Worm (Caenorhabditis elegans) whole organism, early embryonic: ENCODE results near the gene taf-9.
A peak's percentile ranks its signal among the peaks of the same experiment; 100 is the strongest.

Experiments used
- B0310.2 ChIP-seq: sonication (generic microtip); optimal IDR thresholded peaks from 2 replicates; lab custom pipeline; 2016; ENCODE audit warnings: mild to moderate bottlenecking, missing genetic modification characterization, missing compliant biosample characterization
- F13C5.2 ChIP-seq: sonication (generic microtip); optimal IDR thresholded peaks from 2 replicates; lab custom pipeline; 2017; ENCODE audit warnings: mild to moderate bottlenecking, missing genetic modification characterization, inconsistent platforms, missing compliant biosample characterization
- aly-1 ChIP-seq: sonication (generic microtip); optimal IDR thresholded peaks from 2 replicates; lab custom pipeline; 2016; ENCODE audit warnings: missing genetic modification characterization, missing compliant biosample characterization
- ama-1 ChIP-seq: fragments of 150-350 bp; optimal IDR thresholded peaks from 2 replicates; lab custom pipeline; 2014
- ceh-13 ChIP-seq: fragments of 200-800 bp; sonication (Bioruptor generic); optimal IDR thresholded peaks from 2 replicates; lab custom pipeline; 2018; ENCODE audit warnings: mild to moderate bottlenecking, missing genetic modification characterization, missing compliant biosample characterization
- ceh-36 ChIP-seq: sonication (generic microtip); optimal IDR thresholded peaks from 2 replicates; lab custom pipeline; 2016; ENCODE audit warnings: missing genetic modification characterization, inconsistent platforms, missing compliant biosample characterization
- ets-7 ChIP-seq: sonication (generic microtip); optimal IDR thresholded peaks from 2 replicates; lab custom pipeline; 2016; ENCODE audit warnings: missing genotype, missing genetic modification characterization, missing compliant biosample characterization
- flt-1 ChIP-seq: fragments of 200-800 bp; sonication (Bioruptor generic); IDR thresholded peaks from 2 replicates; pipeline ENCODE4 v1.3.6; 2022; ENCODE audit warnings: missing genetic modification characterization, missing compliant biosample characterization
- hmbx-1 ChIP-seq: sonication (generic microtip); optimal IDR thresholded peaks from 2 replicates; lab custom pipeline; 2016; ENCODE audit warnings: mild to moderate bottlenecking, missing genetic modification characterization, missing compliant biosample characterization
- hmg-4 ChIP-seq: fragments of 200-800 bp; sonication (Bioruptor generic); optimal IDR thresholded peaks from 2 replicates; lab custom pipeline; 2018; ENCODE audit warnings: mild to moderate bottlenecking, missing genetic modification characterization, missing compliant biosample characterization
- hnd-1 ChIP-seq: sonication (generic microtip); optimal IDR thresholded peaks from 2 replicates; lab custom pipeline; 2016; ENCODE audit warnings: missing genetic modification characterization, missing compliant biosample characterization
- pes-1 ChIP-seq: fragments of 200-800 bp; sonication (Bioruptor generic); IDR thresholded peaks from 2 replicates; pipeline ENCODE4 v1.3.6; 2022; ENCODE audit warnings: missing genetic modification reagents, missing genetic modification characterization, missing compliant biosample characterization
- scrt-1 ChIP-seq: fragments of 200-800 bp; sonication (Bioruptor generic); IDR thresholded peaks from 2 replicates; pipeline ENCODE4 v1.3.6; 2022; ENCODE audit warnings: missing genetic modification characterization, missing compliant biosample characterization
- sea-1 ChIP-seq: fragments of 200-800 bp; sonication (Bioruptor generic); conservative IDR thresholded peaks from 2 replicates; pipeline ENCODE4 v1.3.6; 2022; ENCODE audit warnings: missing genetic modification characterization, missing compliant biosample characterization
- tbx-11 ChIP-seq: fragments of 200-800 bp; sonication (Bioruptor generic); IDR thresholded peaks from 2 replicates; pipeline ENCODE4 v1.3.6; 2022; ENCODE audit warnings: missing genetic modification characterization, missing compliant biosample characterization
- tbx-37 ChIP-seq: fragments of 200-800 bp; sonication (Bioruptor generic); conservative IDR thresholded peaks from 2 replicates; pipeline ENCODE4 v1.3.6; 2022; ENCODE audit warnings: missing genetic modification reagents, missing genetic modification characterization, missing compliant biosample characterization
- tra-4 ChIP-seq: sonication (generic microtip); optimal IDR thresholded peaks from 2 replicates; lab custom pipeline; 2017; ENCODE audit warnings: missing genetic modification characterization, missing compliant biosample characterization

taf-9 gene

DNA sequence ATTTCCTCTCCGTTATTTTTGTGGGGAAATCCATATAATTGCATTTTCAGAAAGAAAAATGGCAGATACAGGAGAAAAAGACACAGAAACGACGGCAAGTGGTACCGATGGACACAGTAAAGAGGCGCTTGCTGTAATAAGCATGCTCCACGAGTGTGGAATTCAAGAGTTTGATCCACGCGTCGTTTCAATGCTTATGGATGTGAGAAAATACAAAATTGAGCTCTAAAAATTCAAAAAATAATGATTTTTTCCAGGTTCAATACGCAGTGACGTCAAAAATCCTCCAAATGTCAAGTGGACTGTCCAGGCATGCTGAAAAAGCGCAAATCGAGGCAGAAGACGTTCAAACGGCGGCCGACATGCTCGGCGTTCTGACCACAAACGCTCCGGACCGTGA lies at the start of gene taf-9:
Gene taf-9 (plus strand): TSS at position 51 of the 400 bp plus-strand sequence.
- no peak for TF ChIP-seq hnd-1
- no peak for TF ChIP-seq ceh-36 (tag; lab: Kevin White, UChicago)
- TF ChIP-seq F13C5.2 (tag; lab: Kevin White, UChicago), result no peak
- no peak for TF ChIP-seq ets-7 (tag; lab: Kevin White, UChicago)
- no peak for TF ChIP-seq ceh-13 (GFP tag; lab: Kevin White, UChicago)
- TF ChIP-seq pes-1 (GFP tag; lab: Robert Waterston, UW), result no peak
- TF ChIP-seq aly-1 (tag; lab: Kevin White, UChicago), result no peak
- TF ChIP-seq hmbx-1 (tag; lab: Kevin White, UChicago), result no peak
- no peak for TF ChIP-seq flt-1 (GFP tag; lab: Robert Waterston, UW)
- no peak for TF ChIP-seq tbx-11
- no peak for TF ChIP-seq tra-4 (tag; lab: Kevin White, UChicago)
- no peak for TF ChIP-seq tbx-37 (GFP tag; lab: Robert Waterston, UW)
- no peak for TF ChIP-seq ama-1 (lab: Kevin White, UChicago)
- TF ChIP-seq B0310.2 (tag; lab: Kevin White, UChicago), result no peak
- TF ChIP-seq sea-1 (GFP tag; lab: Robert Waterston, UW), result no peak
- TF ChIP-seq scrt-1 (GFP tag; lab: Robert Waterston, UW), result no peak
- TF ChIP-seq hmg-4, result no peak

DNA sequence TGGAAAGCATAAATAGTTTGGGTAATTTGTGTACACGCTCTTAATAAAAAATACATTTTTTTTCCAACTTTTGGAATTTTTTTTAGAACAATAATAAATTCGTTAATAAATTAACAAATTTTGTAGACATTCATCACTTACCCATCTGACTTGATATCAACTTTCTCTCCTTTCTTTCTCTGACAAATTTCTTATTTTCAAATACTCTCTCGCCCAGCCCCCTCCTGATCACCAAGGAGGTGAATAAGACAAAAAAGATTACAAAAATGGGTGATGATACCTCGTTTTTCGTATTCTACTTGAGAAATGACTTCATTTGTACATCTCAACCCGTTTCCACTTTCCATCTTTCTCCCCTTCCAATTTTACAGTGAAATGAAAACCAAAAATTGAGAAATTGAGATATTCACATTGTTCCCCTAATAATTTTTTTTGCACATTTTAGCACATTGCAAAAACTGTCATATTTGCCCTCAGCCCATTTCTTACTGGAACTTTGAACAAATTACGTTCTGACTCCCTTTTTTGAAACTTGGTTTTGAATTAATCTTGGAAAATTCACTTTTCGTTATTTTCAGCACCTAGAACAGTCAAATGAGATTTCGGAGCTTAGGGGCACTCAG lies 48.4 kb upstream of the taf-9 start, which contains the start of gene osm-7:
Gene osm-7 (plus strand): TSS at position 573 of the 623 bp plus-strand sequence.
- TF ChIP-seq hmbx-1 (tag; lab: Kevin White, UChicago), result no peak
- no peak for TF ChIP-seq tbx-11
- no peak for TF ChIP-seq B0310.2 (tag; lab: Kevin White, UChicago)
- no peak for TF ChIP-seq hnd-1
- no peak for TF ChIP-seq F13C5.2 (tag; lab: Kevin White, UChicago)
- TF ChIP-seq hmg-4, result no peak
- TF ChIP-seq ets-7 (tag; lab: Kevin White, UChicago), result no peak
- no peak for TF ChIP-seq tra-4 (tag; lab: Kevin White, UChicago)
- TF ChIP-seq flt-1 (GFP tag; lab: Robert Waterston, UW), result no peak
- no peak for TF ChIP-seq pes-1 (GFP tag; lab: Robert Waterston, UW)
- no peak for TF ChIP-seq tbx-37 (GFP tag; lab: Robert Waterston, UW)
- no peak for TF ChIP-seq scrt-1 (GFP tag; lab: Robert Waterston, UW)
- no peak for TF ChIP-seq ceh-36 (tag; lab: Kevin White, UChicago)
- TF ChIP-seq ama-1 (lab: Kevin White, UChicago), result no peak

DNA sequence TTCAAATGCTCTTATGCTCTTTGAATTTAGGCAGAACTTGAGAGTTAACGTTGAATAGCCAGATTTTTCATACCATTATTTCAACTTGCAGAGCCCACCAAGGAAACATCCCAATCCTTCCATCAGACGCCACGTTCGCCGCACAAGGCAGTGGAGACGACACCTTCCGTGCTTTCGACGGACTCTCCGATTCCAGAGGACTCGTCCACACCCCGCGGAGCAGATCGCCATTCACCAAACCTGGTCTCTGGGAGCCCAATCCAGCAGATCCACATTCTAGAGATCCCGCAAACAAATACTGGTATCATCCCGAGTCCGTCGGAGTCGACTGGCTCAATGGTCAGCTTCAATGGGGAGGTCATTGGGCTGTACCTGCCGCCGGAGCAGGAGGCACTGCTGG lies 44.0 kb upstream of the taf-9 start:
- TF ChIP-seq tra-4 (tag; lab: Kevin White, UChicago) (no peak), hmg-4 (no peak), tbx-11 (no peak), hmbx-1 (tag; lab: Kevin White, UChicago) (no peak), sea-1 (GFP tag; lab: Robert Waterston, UW) (no peak), ceh-36 (tag; lab: Kevin White, UChicago) (no peak), pes-1 (GFP tag; lab: Robert Waterston, UW) (no peak), aly-1 (tag; lab: Kevin White, UChicago) (no peak), B0310.2 (tag; lab: Kevin White, UChicago) (no peak), scrt-1 (GFP tag; lab: Robert Waterston, UW) (no peak), F13C5.2 (tag; lab: Kevin White, UChicago) (no peak), flt-1 (GFP tag; lab: Robert Waterston, UW) (no peak), ets-7 (tag; lab: Kevin White, UChicago) (no peak), ceh-13 (GFP tag; lab: Kevin White, UChicago) (no peak)

DNA sequence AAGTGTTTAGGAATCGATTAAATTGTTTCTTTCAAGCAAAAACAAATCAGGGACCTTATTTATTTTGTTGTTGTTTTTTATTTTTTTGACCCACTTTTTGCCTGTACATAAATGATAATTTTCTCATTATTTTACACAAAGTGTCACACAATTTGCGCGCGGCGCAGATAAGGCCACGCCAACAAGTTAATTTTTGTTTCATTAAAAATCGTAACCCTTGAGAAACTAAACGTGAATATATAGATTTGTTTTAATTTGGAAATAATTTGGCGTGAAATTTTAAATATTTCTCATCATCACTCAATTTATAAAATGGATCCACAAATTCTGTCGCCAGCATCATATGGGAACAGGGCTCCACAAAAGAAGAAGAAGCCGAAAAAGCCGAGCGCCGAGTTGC lies 43.5 kb upstream of the taf-9 start, which contains the start of gene T05D4.5:
Gene T05D4.5 (plus strand): TSS at position 301 of the 400 bp plus-strand sequence.
- no peak for TF ChIP-seq hnd-1
- no peak for TF ChIP-seq scrt-1 (GFP tag; lab: Robert Waterston, UW)
- no peak for TF ChIP-seq B0310.2 (tag; lab: Kevin White, UChicago)
- no peak for TF ChIP-seq ceh-36 (tag; lab: Kevin White, UChicago)
- no peak for TF ChIP-seq aly-1 (tag; lab: Kevin White, UChicago)
- no peak for TF ChIP-seq flt-1 (GFP tag; lab: Robert Waterston, UW)
- no peak for TF ChIP-seq tbx-11
- TF ChIP-seq sea-1 (GFP tag; lab: Robert Waterston, UW), result no peak
- TF ChIP-seq ceh-13 (GFP tag; lab: Kevin White, UChicago), result no peak
- no peak for TF ChIP-seq F13C5.2 (tag; lab: Kevin White, UChicago)
- no peak for TF ChIP-seq ets-7 (tag; lab: Kevin White, UChicago)
- no peak for TF ChIP-seq hmg-4
- TF ChIP-seq pes-1 (GFP tag; lab: Robert Waterston, UW), result no peak
- no peak for TF ChIP-seq hmbx-1 (tag; lab: Kevin White, UChicago)
- TF ChIP-seq ama-1 (lab: Kevin White, UChicago), result no peak
- TF ChIP-seq tra-4 (tag; lab: Kevin White, UChicago), result no peak
- no peak for TF ChIP-seq tbx-37 (GFP tag; lab: Robert Waterston, UW)

DNA sequence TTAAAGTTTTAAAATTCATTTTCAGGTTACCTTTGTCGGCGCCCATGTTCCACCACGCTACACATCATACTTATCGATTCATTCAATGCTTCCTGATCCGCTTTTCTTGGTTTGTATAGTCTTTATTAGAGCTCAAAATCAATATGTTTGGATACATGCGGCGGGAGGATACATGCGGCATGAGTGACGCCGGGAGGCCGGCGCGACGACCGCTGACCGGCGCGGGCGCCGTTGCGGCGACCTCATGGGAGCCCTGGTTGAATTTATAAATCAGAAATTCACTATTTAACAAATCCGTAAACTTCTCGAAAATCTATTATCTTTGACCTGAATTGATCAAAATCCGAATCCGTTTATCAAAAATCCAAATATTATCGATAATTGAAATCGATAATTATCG lies 42.3 kb upstream of the taf-9 start:
- TF ChIP-seq F13C5.2 (tag; lab: Kevin White, UChicago) (no peak), hnd-1 (no peak), flt-1 (GFP tag; lab: Robert Waterston, UW) (no peak), tra-4 (tag; lab: Kevin White, UChicago) (no peak), ama-1 (lab: Kevin White, UChicago) (no peak), tbx-11 (no peak), B0310.2 (tag; lab: Kevin White, UChicago) (no peak), aly-1 (tag; lab: Kevin White, UChicago) (no peak)

DNA sequence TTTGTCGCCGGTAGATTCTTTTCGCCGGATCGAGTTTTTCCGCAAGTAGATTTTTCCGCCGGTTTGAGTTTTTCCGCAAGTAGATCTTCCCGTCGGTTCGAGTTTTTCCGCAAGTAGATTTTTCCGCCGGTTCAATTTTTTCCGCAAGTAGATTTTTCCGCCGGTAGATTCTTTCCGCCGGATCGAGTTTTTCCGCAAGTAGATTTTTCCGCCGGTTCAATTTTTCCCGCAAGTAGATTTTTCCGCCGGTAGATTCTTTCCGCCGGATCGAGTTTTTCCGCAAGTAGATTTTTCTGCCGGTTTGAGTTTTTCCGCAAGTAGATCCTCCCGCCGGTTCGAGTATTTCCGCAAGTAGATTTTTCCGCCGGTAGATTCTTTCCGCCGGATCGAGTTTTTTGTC lies 38.9 kb upstream of the taf-9 start:
- TF ChIP-seq sea-1 (GFP tag; lab: Robert Waterston, UW) (peak; percentile 58), tbx-11 (0 out of 2 replicates have a peak, but pooled peaks have one; percentile 41)

DNA sequence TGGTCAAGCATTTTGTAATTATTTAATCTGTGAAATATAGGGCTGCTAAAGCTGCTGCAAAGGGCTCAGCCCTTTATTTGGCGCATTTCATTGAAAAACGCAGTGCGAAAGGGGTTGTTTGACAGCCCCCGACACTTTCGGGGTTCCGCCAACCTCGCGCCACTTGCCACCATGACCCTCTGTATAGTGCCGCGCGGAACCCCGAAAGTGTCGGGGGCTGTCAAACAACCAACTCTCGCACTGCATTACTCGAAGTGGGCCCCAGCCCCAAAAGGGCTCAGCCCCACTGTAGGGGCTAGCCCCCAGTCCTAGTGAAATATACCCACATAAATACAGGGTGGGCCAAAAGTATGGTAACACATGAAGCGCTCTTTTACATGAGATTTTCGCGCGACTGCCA lies 23.8 kb upstream of the taf-9 start:
- TF ChIP-seq hnd-1 (no peak), B0310.2 (tag; lab: Kevin White, UChicago) (no peak), pes-1 (GFP tag; lab: Robert Waterston, UW) (no peak), ama-1 (lab: Kevin White, UChicago) (no peak), ceh-36 (tag; lab: Kevin White, UChicago) (no peak), hmbx-1 (tag; lab: Kevin White, UChicago) (no peak), F13C5.2 (tag; lab: Kevin White, UChicago) (no peak), sea-1 (GFP tag; lab: Robert Waterston, UW) (no peak), tbx-11 (no peak), aly-1 (tag; lab: Kevin White, UChicago) (no peak), scrt-1 (GFP tag; lab: Robert Waterston, UW) (no peak), flt-1 (GFP tag; lab: Robert Waterston, UW) (no peak), ceh-13 (GFP tag; lab: Kevin White, UChicago) (no peak)
